Worm (Caenorhabditis elegans): ENCODE measurements around the gene abu-13.
A peak's percentile ranks its signal among the peaks of the same experiment; 100 is the strongest.

Gene abu-13

DNA sequence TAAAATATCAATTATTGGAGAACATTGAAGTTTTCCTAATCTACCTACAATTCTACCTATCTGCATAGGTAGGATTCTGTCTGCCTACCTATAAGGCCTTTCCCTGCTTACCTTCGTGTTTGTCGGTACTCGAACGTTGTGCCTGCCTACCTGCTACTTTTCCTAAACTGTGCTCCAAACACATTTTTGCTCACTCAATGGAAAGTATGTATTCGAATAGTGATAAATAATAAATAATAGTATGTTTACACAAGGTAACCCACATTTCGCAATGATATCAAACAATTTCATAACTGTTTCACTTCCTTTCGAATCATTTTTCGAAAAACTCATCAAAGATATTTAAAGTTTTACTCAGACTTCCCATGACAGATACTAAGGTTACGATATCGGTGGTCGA lies 6.2 kb downstream of the abu-13 start, which contains the start of gene F57B9.3:
Gene F57B9.3, plus strand, starts transcription at position 301 of the 400 bp plus-strand sequence.
- TF ChIP-seq nhr-12 (tag; optimal IDR thresholded peaks at IDR 0.05) (no peak), pha-4 (tag; optimal IDR thresholded peaks at IDR 0.05) (peak; percentile 43)

- TF ChIP-seq nhr-76 (tag; optimal IDR thresholded peaks at IDR 0.05), result no peak
- TF ChIP-seq elt-3 (tag; optimal IDR thresholded peaks at IDR 0.05), result no peak
- no peak for TF ChIP-seq nhr-25 (tag; optimal IDR thresholded peaks at IDR 0.05)
- no peak for TF ChIP-seq pha-4 (tag; optimal IDR thresholded peaks at IDR 0.05)
- no peak for TF ChIP-seq nhr-23 (tag; optimal IDR thresholded peaks at IDR 0.05)
- TF ChIP-seq egl-5 (tag; optimal IDR thresholded peaks at IDR 0.05), result no peak
- TF ChIP-seq ztf-11 (tag; optimal IDR thresholded peaks at IDR 0.05), result no peak
- TF ChIP-seq ZK546.5 (tag; optimal IDR thresholded peaks at IDR 0.05), result no peak
- TF ChIP-seq pqm-1 (tag; optimal IDR thresholded peaks at IDR 0.05), result no peak
- no peak for TF ChIP-seq nhr-77 (tag; optimal IDR thresholded peaks at IDR 0.05)
- TF ChIP-seq R02D3.7 (tag; optimal IDR thresholded peaks at IDR 0.05), result no peak
- TF ChIP-seq nhr-11 (tag; optimal IDR thresholded peaks at IDR 0.05), result no peak
- TF ChIP-seq jun-1 (tag; optimal IDR thresholded peaks at IDR 0.05), result no peak
- no peak for TF ChIP-seq tbx-2 (tag; optimal IDR thresholded peaks at IDR 0.05)
- no peak for TF ChIP-seq fkh-2 (tag; optimal IDR thresholded peaks at IDR 0.05)
- TF ChIP-seq egl-27 (tag; optimal IDR thresholded peaks at IDR 0.05), result no peak
Observed at ce11 chrIII:6935269-6936017, 10.3 kb downstream of the abu-13 start, which contains the start of the genes F57B9.8 and coq-2. F57B9.8 (minus strand) TSS chrIII:6935319. coq-2 (plus strand) TSS chrIII:6935967.

ce11 chrIII:6931896-6932295 lies 13.8 kb downstream of the abu-13 start, which contains the start of gene byn-1:
byn-1 (plus strand) TSS chrIII:6932001.
- TF ChIP-seq pha-4 (tag; optimal IDR thresholded peaks at IDR 0.05) (no peak), nfya-1 (tag; optimal IDR thresholded peaks at IDR 0.05; ENCODE audit: insufficient read depth) (no peak), eor-1 (tag; optimal IDR thresholded peaks at IDR 0.05) (no peak), mdl-1 (tag; optimal IDR thresholded peaks at IDR 0.05) (no peak), lin-15B (tag; optimal IDR thresholded peaks at IDR 0.05) (no peak), nhr-67 (tag; optimal IDR thresholded peaks at IDR 0.05) (no peak), lsy-12 (tag; optimal IDR thresholded peaks at IDR 0.05) (no peak), nhr-12 (tag; optimal IDR thresholded peaks at IDR 0.05) (no peak), egl-5 (tag; optimal IDR thresholded peaks at IDR 0.05) (no peak), unc-39 (tag; optimal IDR thresholded peaks at IDR 0.05) (no peak), tbx-2 (tag; optimal IDR thresholded peaks at IDR 0.05) (no peak), ZK546.5 (tag; optimal IDR thresholded peaks at IDR 0.05) (no peak), ceh-9 (tag; optimal IDR thresholded peaks at IDR 0.05) (no peak), unc-62 (GFP tag; optimal IDR thresholded peaks at IDR 0.05) (no peak), daf-12 (tag; optimal IDR thresholded peaks at IDR 0.05) (no peak), mml-1 (tag; optimal IDR thresholded peaks at IDR 0.05) (no peak), ceh-82 (tag; optimal IDR thresholded peaks at IDR 0.05) (no peak), ceh-28 (tag; optimal IDR thresholded peaks at IDR 0.05) (no peak), elt-2 (tag; optimal IDR thresholded peaks at IDR 0.05) (no peak), fkh-2 (tag; optimal IDR thresholded peaks at IDR 0.05) (no peak)

- TF ChIP-seq skn-1 (tag; optimal IDR thresholded peaks at IDR 0.05), result no peak
- TF ChIP-seq fkh-10 (GFP tag; optimal IDR thresholded peaks at IDR 0.05), result no peak
- peak; percentile 92 for TF ChIP-seq lin-15B (tag; optimal IDR thresholded peaks at IDR 0.05)
- TF ChIP-seq lin-39 (tag; optimal IDR thresholded peaks at IDR 0.05), result peak; percentile 15
- peak; percentile 71 for TF ChIP-seq nfya-1 (tag; optimal IDR thresholded peaks at IDR 0.05; ENCODE audit: insufficient read depth)
- TF ChIP-seq nhr-237 (tag; optimal IDR thresholded peaks at IDR 0.05), result no peak
- peak; percentile 32 for TF ChIP-seq nhr-23 (tag; optimal IDR thresholded peaks at IDR 0.05)
- peak; percentile 68 for TF ChIP-seq pha-4 (tag; optimal IDR thresholded peaks at IDR 0.05)
- TF ChIP-seq elt-2 (tag; optimal IDR thresholded peaks at IDR 0.05), result peak; percentile 10
- no peak for TF ChIP-seq ama-1 (optimal IDR thresholded peaks at IDR 0.05)
Observed at ce11 chrIII:6929558-6930167, 16.0 kb downstream of the abu-13 start, which contains the start of gene inf-1. inf-1 (plus strand) TSS chrIII:6930134.

Data from whole organism, L3 larva.